Fruit fly (Drosophila melanogaster) Kc167 (cell line): ENCODE measurements around the gene CG33272.

Source experiments
- Myc ChIP-seq: fragments of >200 bp; optimal IDR thresholded peaks from 2 replicates; lab custom pipeline; 2017; ENCODE audit warnings: missing external identifiers
- Sin3A ChIP-seq: fragments of >200 bp; optimal IDR thresholded peaks from 2 replicates; lab custom pipeline; 2018; ENCODE audit warnings: missing external identifiers
- h ChIP-seq: fragments of >200 bp; optimal IDR thresholded peaks from 3 replicates; lab custom pipeline; 2018; ENCODE audit warnings: missing external identifiers
- psq ChIP-seq: fragments of >200 bp; optimal IDR thresholded peaks from 2 replicates; lab custom pipeline; 2017; ENCODE audit warnings: missing external identifiers
- ttk ChIP-seq: sonication (Bioruptor generic); optimal IDR thresholded peaks from 2 replicates; lab custom pipeline; 2017; ENCODE audit warnings: missing external identifiers

- TF ChIP-seq Myc (lab: Kevin White, UChicago) (no peak), ttk (no peak), psq (lab: Kevin White, UChicago) (no peak), Sin3A (lab: Kevin White, UChicago) (no peak), h (no peak)
Measured at dm6 chr3L:11488264-11488663, 22.1 kb downstream of the CG33272 start.
